Fruit fly (Drosophila melanogaster): ENCODE data around the gene CG31288.

CG31288 gene

DNA sequence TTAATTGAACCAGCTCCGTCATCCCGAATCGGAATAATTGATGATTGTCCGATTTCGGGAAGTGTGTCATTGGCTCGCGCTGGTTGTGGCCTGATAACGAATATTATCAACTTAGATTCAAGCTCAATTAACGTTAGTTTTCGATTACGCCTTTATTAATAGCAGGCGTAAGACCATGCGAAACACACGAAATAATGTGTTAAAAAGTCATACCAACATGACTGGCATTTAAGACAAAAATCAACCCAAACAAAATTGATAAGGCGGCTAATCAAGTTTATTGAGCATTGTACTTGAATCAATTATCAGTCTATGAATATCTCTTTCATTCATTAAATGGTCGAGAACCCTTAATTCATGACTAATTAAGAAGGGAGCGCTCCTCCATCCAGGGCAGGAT is 9.8 kb upstream of the CG31288 start:
- TF ChIP-seq Mnt (GFP tag; optimal IDR thresholded peaks at IDR 0.05) (no peak), bab1 (GFP tag; optimal IDR thresholded peaks at IDR 0.05) (no peak), cic (GFP tag; optimal IDR thresholded peaks at IDR 0.05) (peak; percentile 5), CG12768 (GFP tag; optimal IDR thresholded peaks at IDR 0.05) (no peak)

- TF ChIP-seq Mnt (GFP tag; optimal IDR thresholded peaks at IDR 0.05) (peak; percentile 33), cnc (optimal IDR thresholded peaks at IDR 0.05) (no peak), bab1 (GFP tag; optimal IDR thresholded peaks at IDR 0.05) (no peak), ovo (GFP tag; optimal IDR thresholded peaks at IDR 0.05) (no peak), cic (GFP tag; optimal IDR thresholded peaks at IDR 0.05) (peak; percentile 46), kay (GFP tag; ENCODE audit: borderline replicate concordance) (no peak), toe (GFP tag; optimal IDR thresholded peaks at IDR 0.05) (no peak), pad (GFP tag; optimal IDR thresholded peaks at IDR 0.05) (no peak), CG33017 (tag; optimal IDR thresholded peaks at IDR 0.05) (no peak), CG11617 (GFP tag; optimal IDR thresholded peaks at IDR 0.05) (no peak), CG7045 (GFP tag; optimal IDR thresholded peaks at IDR 0.05) (no peak), CG5204 (GFP tag; optimal IDR thresholded peaks at IDR 0.05) (no peak), Clk (GFP tag; optimal IDR thresholded peaks at IDR 0.05) (no peak), Hr96 (GFP tag; optimal IDR thresholded peaks at IDR 0.05) (peak; percentile 1), CG1620 (GFP tag; optimal IDR thresholded peaks at IDR 0.05) (no peak), CG12768 (GFP tag; optimal IDR thresholded peaks at IDR 0.05) (peak; percentile 61), CG7101 (tag; optimal IDR thresholded peaks at IDR 0.05) (no peak), tj (GFP tag; optimal IDR thresholded peaks at IDR 0.05) (no peak)
Measured at dm6 chr3R:25308228-25308627, 8.9 kb upstream of the CG31288 start, which contains the start of gene CG10550. CG10550 (minus strand) TSS chr3R:25308391.

- peak; percentile 23 for TF ChIP-seq CG12768 (GFP tag; optimal IDR thresholded peaks at IDR 0.05)
- TF ChIP-seq tj (GFP tag; optimal IDR thresholded peaks at IDR 0.05), result peak; percentile 28
- peak; percentile 95 for TF ChIP-seq kay (GFP tag; ENCODE audit: borderline replicate concordance)
- TF ChIP-seq cic (GFP tag; optimal IDR thresholded peaks at IDR 0.05), result peak; percentile 73
- peak; percentile 54 to 91 for TF ChIP-seq cnc (optimal IDR thresholded peaks at IDR 0.05)
- TF ChIP-seq Mnt (GFP tag; optimal IDR thresholded peaks at IDR 0.05), result no peak
- TF ChIP-seq toe (GFP tag; optimal IDR thresholded peaks at IDR 0.05), result no peak
Measured at dm6 chr3R:25305822-25306544, 6.6 kb upstream of the CG31288 start.

DNA sequence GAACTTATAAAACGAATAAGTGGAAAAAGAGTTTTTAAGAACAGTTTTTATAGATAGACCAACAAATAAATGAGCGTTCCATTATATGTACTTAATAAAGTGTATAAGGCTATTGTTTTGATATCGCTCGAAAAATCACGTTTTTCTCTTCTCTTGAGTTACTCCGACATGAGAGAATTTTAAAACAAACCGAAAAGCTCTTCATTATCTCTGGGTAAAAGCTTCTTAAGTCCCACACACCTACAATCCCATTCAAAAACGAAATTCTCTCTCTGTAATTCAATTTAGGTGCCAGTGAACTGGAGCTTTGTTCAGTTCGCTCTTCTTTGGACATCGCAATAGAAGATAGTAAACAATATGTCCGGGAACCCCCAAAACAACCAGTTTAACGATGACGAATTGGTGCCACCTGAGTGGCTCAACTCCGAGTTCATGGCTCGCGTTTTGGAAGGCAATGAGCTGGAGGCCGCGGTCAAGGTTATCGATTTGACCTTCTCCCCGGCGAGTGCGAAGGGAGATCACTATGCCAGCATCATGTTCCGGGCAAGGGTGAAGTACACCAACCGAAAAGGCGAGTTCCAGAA is 4.6 kb upstream of the CG31288 start, which contains the start of gene CG31436:
CG31436 (plus strand) TSS at position 281 of the 584 bp plus-strand sequence.
- TF ChIP-seq Crg-1 (GFP tag; optimal IDR thresholded peaks at IDR 0.05), result no peak
- TF ChIP-seq CG7045 (GFP tag; optimal IDR thresholded peaks at IDR 0.05), result no peak
- no peak for TF ChIP-seq CG11617 (GFP tag; optimal IDR thresholded peaks at IDR 0.05)
- TF ChIP-seq kay (GFP tag; ENCODE audit: borderline replicate concordance), result peak; percentile 84
- no peak for TF ChIP-seq pad (GFP tag; optimal IDR thresholded peaks at IDR 0.05)
- peak; percentile 62 for TF ChIP-seq cic (GFP tag; optimal IDR thresholded peaks at IDR 0.05)
- no peak for TF ChIP-seq CG12768 (GFP tag; optimal IDR thresholded peaks at IDR 0.05)
- TF ChIP-seq Hr96 (GFP tag; optimal IDR thresholded peaks at IDR 0.05), result no peak
- no peak for TF ChIP-seq CG5204 (GFP tag; optimal IDR thresholded peaks at IDR 0.05)

dm6 chr3R:25302239-25302638 is 2.9 kb upstream of the CG31288 start, which contains the start of gene CG31370:
CG31370 (plus strand) TSS chr3R:25302464.
- no peak for TF ChIP-seq toe (GFP tag; optimal IDR thresholded peaks at IDR 0.05)
- peak; percentile 26 for TF ChIP-seq cic (GFP tag; optimal IDR thresholded peaks at IDR 0.05)
- no peak for TF ChIP-seq CG12768 (GFP tag; optimal IDR thresholded peaks at IDR 0.05)
- TF ChIP-seq pad (GFP tag; optimal IDR thresholded peaks at IDR 0.05), result no peak
- peak; percentile 93 for TF ChIP-seq kay (GFP tag; ENCODE audit: borderline replicate concordance)
- TF ChIP-seq Mnt (GFP tag; optimal IDR thresholded peaks at IDR 0.05), result no peak

- TF ChIP-seq CG14711 (tag; optimal IDR thresholded peaks at IDR 0.05) (no peak), bab1 (GFP tag; optimal IDR thresholded peaks at IDR 0.05) (no peak), pad (GFP tag; optimal IDR thresholded peaks at IDR 0.05) (no peak), kay (GFP tag; ENCODE audit: borderline replicate concordance) (peak; percentile 46)
Measured at dm6 chr3R:25300575-25300974, 1.2 kb upstream of the CG31288 start, which contains the start of gene CG13659. CG13659 (plus strand) TSS chr3R:25300891.

DNA sequence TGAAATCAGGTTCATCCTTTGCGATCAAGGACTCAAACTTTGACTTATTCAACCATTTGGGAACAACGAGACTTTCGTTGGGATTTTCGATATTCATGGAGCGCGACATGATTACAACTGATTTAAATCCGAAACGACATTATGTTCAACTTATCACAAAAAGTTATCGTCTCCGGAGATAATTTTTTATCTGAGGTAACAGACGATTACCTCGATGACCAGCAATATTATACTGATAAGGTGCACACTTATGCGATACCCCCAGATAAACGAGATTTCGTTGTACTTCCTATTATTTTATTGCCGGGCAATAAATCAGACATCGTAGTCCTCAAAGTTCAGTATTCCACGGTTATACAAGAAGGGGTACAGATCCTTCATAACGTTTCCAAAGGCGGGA is 1.7 kb downstream of the CG31288 start, which contains the start of gene CG31097:
CG31097 (minus strand) TSS at position 101 of the 400 bp plus-strand sequence.
- no peak for TF ChIP-seq tj (GFP tag; optimal IDR thresholded peaks at IDR 0.05)
